Fruit fly (Drosophila melanogaster): ENCODE data around the gene trh.
A peak's percentile ranks its signal among the peaks of the same experiment; 100 is the strongest.

The trh gene

dm6 chr3L:331842-332802, 60.3 kb downstream of the trh start, which contains the start of gene mthl9 (continued):
- peak; percentile 32; the same call in 1 of the 2 replicates for TF ChIP-seq tna (GFP tag; IDR thresholded peaks at IDR 0.05; ENCODE audit: partially characterized antibody)
- no peak for TF ChIP-seq CG11723 (GFP tag; optimal IDR thresholded peaks at IDR 0.05)
- no peak for TF ChIP-seq CG12104 (GFP tag; optimal IDR thresholded peaks at IDR 0.05)
- no peak for TF ChIP-seq sim (GFP tag; IDR thresholded peaks at IDR 0.05)
- peak; percentile 3 for TF ChIP-seq her (GFP tag; optimal IDR thresholded peaks at IDR 0.05)
- no peak for TF ChIP-seq NK7.1 (GFP tag; optimal IDR thresholded peaks at IDR 0.05)
- TF ChIP-seq crol (GFP tag; IDR thresholded peaks at IDR 0.05), result peak; percentile 83
- TF ChIP-seq CG9932 (GFP tag; IDR thresholded peaks at IDR 0.05), result peak; percentile 30; the same call in 1 of the 2 replicates
- TF ChIP-seq Rfx (GFP tag; IDR thresholded peaks at IDR 0.05), result peak; percentile 26; the same call in 1 of the 2 replicates
- TF ChIP-seq esg (GFP tag; conservative IDR thresholded peaks at IDR 0.05), result no peak
- no peak for TF ChIP-seq gem (tag; optimal IDR thresholded peaks at IDR 0.05)
- peak; percentile 38 for TF ChIP-seq Dp (GFP tag; optimal IDR thresholded peaks at IDR 0.05)
- no peak for TF ChIP-seq hkb (optimal IDR thresholded peaks at IDR 0.05)
- peak; percentile 46; the same call in 1 of the 2 replicates for TF ChIP-seq hkb (GFP tag; IDR thresholded peaks at IDR 0.05)
- no peak for TF ChIP-seq CG1529 (GFP tag; optimal IDR thresholded peaks at IDR 0.05)
- TF ChIP-seq zfh2 (GFP tag; optimal IDR thresholded peaks at IDR 0.05), result peak; percentile 3
- peak; percentile 84 for TF ChIP-seq Myb (GFP tag; optimal IDR thresholded peaks at IDR 0.05)
- TF ChIP-seq gcm2 (GFP tag; optimal IDR thresholded peaks at IDR 0.05), result no peak
- TF ChIP-seq Hr51 (GFP tag; optimal IDR thresholded peaks at IDR 0.05), result no peak
- TF ChIP-seq CG4360 (GFP tag; IDR thresholded peaks at IDR 0.05), result 0 out of 2 replicates have a peak, but pooled peaks have one; percentile 35
- TF ChIP-seq B-H2 (GFP tag; optimal IDR thresholded peaks at IDR 0.05), result peak; percentile 54
- TF ChIP-seq CG9215 (GFP tag; IDR thresholded peaks at IDR 0.05), result no peak
- peak; percentile 8 for TF ChIP-seq Fer3 (tag; optimal IDR thresholded peaks at IDR 0.05)
- TF ChIP-seq br (optimal IDR thresholded peaks at IDR 0.05), result no peak
- TF ChIP-seq CG4328 (GFP tag; optimal IDR thresholded peaks at IDR 0.05), result peak; percentile 26
- no peak for TF ChIP-seq CG10321 (GFP tag; IDR thresholded peaks at IDR 0.05)
- no peak for TF ChIP-seq bbx (GFP tag; IDR thresholded peaks at IDR 0.05; ENCODE audit: partially characterized antibody)
- TF ChIP-seq CG6175 (GFP tag; IDR thresholded peaks at IDR 0.05), result 0 out of 3 replicates have a peak, but pooled peaks have one; percentile 26
- peak; percentile 2 for TF ChIP-seq Bdp1 (GFP tag; optimal IDR thresholded peaks at IDR 0.05)
- no peak for TF ChIP-seq bab2 (GFP tag; optimal IDR thresholded peaks at IDR 0.05)
- TF ChIP-seq Dad (GFP tag; optimal IDR thresholded peaks at IDR 0.05), result no peak
- TF ChIP-seq pita (GFP tag; optimal IDR thresholded peaks at IDR 0.05), result peak; percentile 64
- TF ChIP-seq CG3838 (GFP tag; optimal IDR thresholded peaks at IDR 0.05), result no peak
- TF ChIP-seq CG2129 (GFP tag; IDR thresholded peaks at IDR 0.05; ENCODE audit: partially characterized antibody), result no peak
- no peak for TF ChIP-seq ara (GFP tag; IDR thresholded peaks at IDR 0.05)
- no peak for TF ChIP-seq usp (GFP tag; optimal IDR thresholded peaks at IDR 0.05)
- TF ChIP-seq ci (GFP tag; IDR thresholded peaks at IDR 0.05), result 0 out of 3 replicates have a peak, but pooled peaks have one; percentile 5
- TF ChIP-seq Ets97D (GFP tag; optimal IDR thresholded peaks at IDR 0.05), result peak; percentile 1
- peak; percentile 1 for TF ChIP-seq CG2116 (GFP tag; optimal IDR thresholded peaks at IDR 0.05)
- peak; percentile 8 for TF ChIP-seq NfI (GFP tag; optimal IDR thresholded peaks at IDR 0.05)
- TF ChIP-seq dmrt99B (tag; optimal IDR thresholded peaks at IDR 0.05), result no peak
- TF ChIP-seq ap (GFP tag; IDR thresholded peaks at IDR 0.05), result no peak
- TF ChIP-seq Drgx (GFP tag; IDR thresholded peaks at IDR 0.05), result no peak
- TF ChIP-seq CG34422 (GFP tag; IDR thresholded peaks at IDR 0.05), result peak; percentile 56; the same call in 1 of the 3 replicates
- TF ChIP-seq CG1832 (GFP tag; optimal IDR thresholded peaks at IDR 0.05), result no peak
- TF ChIP-seq CG17186 (GFP tag; optimal IDR thresholded peaks at IDR 0.05), result no peak
- no peak for TF ChIP-seq Antp (GFP tag; optimal IDR thresholded peaks at IDR 0.05)
- no peak for TF ChIP-seq CG15601 (tag; optimal IDR thresholded peaks at IDR 0.05)
- no peak for TF ChIP-seq CG2875 (GFP tag; optimal IDR thresholded peaks at IDR 0.05)
- no peak for TF ChIP-seq Poxn (GFP tag; IDR thresholded peaks at IDR 0.05)
